Worm (Caenorhabditis elegans) whole organism, young adult: ENCODE data around the gene tsn-1.

Experiments used
- D2030.7 ChIP-seq: fragments of 200-800 bp; sonication (Bioruptor generic); IDR thresholded peaks from 2 replicates; pipeline ENCODE4 v1.3.6; 2022; ENCODE audit warnings: missing genetic modification reagents, missing genetic modification characterization, missing compliant biosample characterization
- F22D6.2 ChIP-seq: sonication (generic microtip); optimal IDR thresholded peaks from 2 replicates; lab custom pipeline; 2016; ENCODE audit warnings: mild to moderate bottlenecking, missing genetic modification characterization, missing compliant biosample characterization
- K12H6.12 ChIP-seq: fragments of 200-800 bp; sonication (Bioruptor generic); optimal IDR thresholded peaks from 2 replicates; lab custom pipeline; 2018; ENCODE audit warnings: mild to moderate bottlenecking, missing genetic modification characterization, missing compliant biosample characterization
- Y53F4B.3 ChIP-seq: fragments of 200-800 bp; sonication (Bioruptor generic); IDR thresholded peaks from 2 replicates; pipeline ENCODE4 v1.3.6; 2022; ENCODE audit warnings: missing genetic modification reagents, missing genetic modification characterization, missing compliant biosample characterization
- Y79H2A.3 ChIP-seq: fragments of 200-800 bp; sonication (Bioruptor generic); conservative IDR thresholded peaks from 2 replicates; pipeline ENCODE4 v1.3.6; 2022; ENCODE audit warnings: missing genetic modification reagents, missing genetic modification characterization, missing compliant biosample characterization

ce11 chrII:4657370-4657769, 49.3 kb upstream of the tsn-1 start:
- TF ChIP-seq D2030.7 = no peak
- no peak for TF ChIP-seq F22D6.2 (tag; lab: Kevin White, UChicago)
- no peak for TF ChIP-seq K12H6.12
- TF ChIP-seq Y53F4B.3 (GFP tag; lab: Robert Waterston, UW) = no peak
- no peak for TF ChIP-seq Y79H2A.3 (GFP tag; lab: Robert Waterston, UW)
